Fruit fly (Drosophila melanogaster) whole organism, prepupa: Measurements from ENCODE around the gene dy.

Source experiments
- CG10669 ChIP-seq: fragments of 200-800 bp; sonication (Bioruptor generic); optimal IDR thresholded peaks from 3 replicates; lab custom pipeline; 2018; ENCODE audit warnings: missing biosample characterization, mild to moderate bottlenecking, missing genetic modification characterization, moderate library complexity
- CG11762 ChIP-seq: fragments of 200-800 bp; sonication (Bioruptor generic); optimal IDR thresholded peaks from 3 replicates; lab custom pipeline; 2016; ENCODE audit warnings: missing biosample characterization, missing genetic modification characterization; ENCODE audit not compliant: insufficient read depth
- CG15336 ChIP-seq: fragments of 200-800 bp; sonication (Bioruptor generic); IDR thresholded peaks from 2 replicates; pipeline ENCODE4 v1.3.6; 2022; ENCODE audit warnings: missing biosample characterization, missing genetic modification characterization
- CG1621 ChIP-seq: fragments of 200-800 bp; sonication (Bioruptor generic); optimal IDR thresholded peaks from 3 replicates; lab custom pipeline; 2018; ENCODE audit warnings: missing biosample characterization, mild to moderate bottlenecking, missing genetic modification characterization
- CG16779 ChIP-seq: fragments of 200-800 bp; sonication (Bioruptor generic); optimal IDR thresholded peaks from 3 replicates; lab custom pipeline; 2017; ENCODE audit warnings: missing biosample characterization, mild to moderate bottlenecking, missing genetic modification characterization
- CG3032 ChIP-seq: fragments of 200-800 bp; optimal IDR thresholded peaks from 2 replicates; lab custom pipeline; 2019; ENCODE audit warnings: missing biosample characterization, mild to moderate bottlenecking, missing genetic modification characterization, moderate library complexity
- CG3919 ChIP-seq: fragments of 200-800 bp; sonication (Bioruptor generic); optimal IDR thresholded peaks from 3 replicates; lab custom pipeline; 2016; ENCODE audit warnings: missing biosample characterization, missing genetic modification characterization
- CG4318 ChIP-seq: fragments of 200-800 bp; sonication (Bioruptor generic); optimal IDR thresholded peaks from 3 replicates; lab custom pipeline; 2017; ENCODE audit warnings: missing biosample characterization, mild to moderate bottlenecking, missing genetic modification characterization
- CG6163 ChIP-seq: fragments of 200-800 bp; sonication (Bioruptor generic); IDR thresholded peaks from 3 replicates; pipeline ENCODE4 v1.3.6; 2022; ENCODE audit warnings: missing biosample characterization, missing genetic modification characterization
- CG6792 ChIP-seq: fragments of 200-800 bp; sonication (Bioruptor generic); optimal IDR thresholded peaks from 3 replicates; lab custom pipeline; 2016; ENCODE audit warnings: missing biosample characterization, missing genetic modification characterization
- CG6808 ChIP-seq: fragments of 200-800 bp; sonication (Bioruptor generic); optimal IDR thresholded peaks from 3 replicates; lab custom pipeline; 2017; ENCODE audit warnings: missing biosample characterization, missing genetic modification characterization, mild to moderate bottlenecking, moderate library complexity, missing genetic modification reagents
- CG6854 ChIP-seq: fragments of 200-800 bp; sonication (Bioruptor generic); optimal IDR thresholded peaks from 2 replicates; lab custom pipeline; 2017; ENCODE audit warnings: missing biosample characterization, mild to moderate bottlenecking, missing genetic modification characterization
- CG8119 ChIP-seq: fragments of 200-800 bp; sonication (Bioruptor generic); IDR thresholded peaks from 3 replicates; pipeline ENCODE4 v1.3.6; 2022; ENCODE audit warnings: missing biosample characterization, missing genetic modification characterization
- CG8319 ChIP-seq: fragments of 200-800 bp; sonication (Bioruptor generic); optimal IDR thresholded peaks from 3 replicates; lab custom pipeline; 2016; ENCODE audit warnings: missing biosample characterization, missing genetic modification characterization
- CG8632 ChIP-seq: fragments of 200-800 bp; sonication (Bioruptor generic); optimal IDR thresholded peaks from 3 replicates; lab custom pipeline; 2016; ENCODE audit warnings: missing biosample characterization, missing genetic modification characterization
- Eip75B ChIP-seq: fragments of 200-800 bp; sonication (Bioruptor generic); optimal IDR thresholded peaks from 3 replicates; lab custom pipeline; 2016; ENCODE audit warnings: missing biosample characterization, missing genetic modification characterization
- Eip78C ChIP-seq: fragments of 200-800 bp; sonication (Bioruptor generic); peaks from one replicate; lab custom pipeline; 2016; ENCODE audit warnings: missing biosample characterization, missing genetic modification characterization
- Eip93F ChIP-seq: fragments of 200-800 bp; sonication (Bioruptor generic); optimal IDR thresholded peaks from 2 replicates; lab custom pipeline; 2016; ENCODE audit warnings: missing biosample characterization, mild to moderate bottlenecking, missing genetic modification characterization
- Ets21C ChIP-seq: fragments of 200-800 bp; sonication (Bioruptor generic); optimal IDR thresholded peaks from 3 replicates; lab custom pipeline; 2016; ENCODE audit warnings: missing biosample characterization, missing genetic modification characterization
- Ets96B ChIP-seq: fragments of 200-800 bp; optimal IDR thresholded peaks from 2 replicates; lab custom pipeline; 2019; ENCODE audit warnings: missing biosample characterization, mild to moderate bottlenecking, missing genetic modification characterization, moderate library complexity
- Gug ChIP-seq: fragments of 200-800 bp; sonication (Bioruptor generic); IDR thresholded peaks from 2 replicates; pipeline ENCODE4 v1.3.6; 2022; ENCODE audit warnings: missing biosample characterization, missing genetic modification characterization
- Hr4 ChIP-seq: fragments of 200-800 bp; sonication (Bioruptor generic); optimal IDR thresholded peaks from 3 replicates; lab custom pipeline; 2016; ENCODE audit warnings: missing biosample characterization, missing genetic modification characterization
- Met ChIP-seq: fragments of 200-800 bp; sonication (Bioruptor generic); optimal IDR thresholded peaks from 3 replicates; lab custom pipeline; 2016; ENCODE audit warnings: missing biosample characterization, missing genetic modification characterization
- OdsH ChIP-seq: fragments of 200-800 bp; sonication (Bioruptor generic); optimal IDR thresholded peaks from 3 replicates; lab custom pipeline; 2016; ENCODE audit warnings: missing biosample characterization, missing genetic modification characterization
- Smox ChIP-seq: fragments of 200-800 bp; sonication (Bioruptor generic); optimal IDR thresholded peaks from 3 replicates; lab custom pipeline; 2016; ENCODE audit warnings: missing biosample characterization, missing genetic modification characterization
- Sox102F ChIP-seq: fragments of 200-800 bp; sonication (Bioruptor generic); optimal IDR thresholded peaks from 2 replicates; lab custom pipeline; 2016; ENCODE audit warnings: missing biosample characterization, mild to moderate bottlenecking, missing genetic modification characterization
- Sox14 ChIP-seq: fragments of 200-800 bp; sonication (Bioruptor generic); optimal IDR thresholded peaks from 3 replicates; lab custom pipeline; 2016; ENCODE audit warnings: missing biosample characterization, missing genetic modification characterization
- Sox15 ChIP-seq: fragments of 200-800 bp; sonication (Bioruptor generic); optimal IDR thresholded peaks from 3 replicates; lab custom pipeline; 2016; ENCODE audit warnings: missing biosample characterization, missing genetic modification characterization
- achi ChIP-seq: fragments of 200-800 bp; sonication (Bioruptor generic); optimal IDR thresholded peaks from 3 replicates; lab custom pipeline; 2016; ENCODE audit warnings: missing biosample characterization, missing genetic modification characterization
- cyc ChIP-seq: fragments of 200-800 bp; sonication (Bioruptor generic); optimal IDR thresholded peaks from 3 replicates; lab custom pipeline; 2016; ENCODE audit warnings: missing biosample characterization, missing genetic modification characterization
- dsx ChIP-seq: fragments of 200-800 bp; optimal IDR thresholded peaks from 3 replicates; lab custom pipeline; 2019; ENCODE audit warnings: missing biosample characterization, mild to moderate bottlenecking, missing genetic modification characterization, moderate library complexity; ENCODE audit not compliant: poor library complexity, severe bottlenecking
- eg ChIP-seq: fragments of 200-800 bp; sonication (Bioruptor generic); IDR thresholded peaks from 3 replicates; pipeline ENCODE4 v1.3.6; 2022; ENCODE audit warnings: missing biosample characterization, missing genetic modification characterization
- esn ChIP-seq: fragments of 200-800 bp; sonication (Bioruptor generic); optimal IDR thresholded peaks from 2 replicates; lab custom pipeline; 2016; ENCODE audit warnings: missing biosample characterization, mild to moderate bottlenecking, missing genetic modification characterization, moderate library complexity
- fd85E ChIP-seq: fragments of 200-800 bp; sonication (Bioruptor generic); optimal IDR thresholded peaks from 3 replicates; lab custom pipeline; 2016; ENCODE audit warnings: missing biosample characterization, missing genetic modification characterization
- fkh ChIP-seq: fragments of 200-800 bp; sonication (Bioruptor generic); optimal IDR thresholded peaks from 3 replicates; lab custom pipeline; 2017; ENCODE audit warnings: missing biosample characterization, mild to moderate bottlenecking, missing genetic modification characterization, moderate library complexity
- lz ChIP-seq: fragments of 200-800 bp; sonication (Bioruptor generic); optimal IDR thresholded peaks from 3 replicates; lab custom pipeline; 2016; ENCODE audit warnings: missing biosample characterization, missing genetic modification characterization
- net ChIP-seq: fragments of 200-800 bp; sonication (Bioruptor generic); optimal IDR thresholded peaks from 3 replicates; lab custom pipeline; 2016; ENCODE audit warnings: missing biosample characterization, missing genetic modification characterization
- pdm3 ChIP-seq: fragments of 200-800 bp; sonication (Bioruptor generic); optimal IDR thresholded peaks from 3 replicates; lab custom pipeline; 2016; ENCODE audit warnings: missing biosample characterization, missing genetic modification characterization
- ss ChIP-seq, 2 experiments: fragments of 200-800 bp; sonication (Bioruptor generic); optimal IDR thresholded peaks; 2 replicates in 1 of 2; 3 replicates in 1 of 2; lab custom pipeline; 2017 to 2018; ENCODE audit warnings: mild to moderate bottlenecking in 2 of 2, missing biosample characterization in 2 of 2, missing genetic modification characterization in 2 of 2, moderate library complexity in 1 of 2
- svp ChIP-seq: fragments of 200-800 bp; sonication (Bioruptor generic); peaks from one replicate; lab custom pipeline; 2016; ENCODE audit warnings: missing biosample characterization, missing genetic modification characterization
- topi ChIP-seq: fragments of 200-800 bp; sonication (Bioruptor generic); optimal IDR thresholded peaks from 3 replicates; lab custom pipeline; 2016; ENCODE audit warnings: missing biosample characterization, missing genetic modification characterization
- vri ChIP-seq: fragments of 200-800 bp; sonication (Bioruptor generic); optimal IDR thresholded peaks from 3 replicates; lab custom pipeline; 2016; ENCODE audit warnings: missing biosample characterization, mild to moderate bottlenecking, missing genetic modification characterization

Gene dy

DNA sequence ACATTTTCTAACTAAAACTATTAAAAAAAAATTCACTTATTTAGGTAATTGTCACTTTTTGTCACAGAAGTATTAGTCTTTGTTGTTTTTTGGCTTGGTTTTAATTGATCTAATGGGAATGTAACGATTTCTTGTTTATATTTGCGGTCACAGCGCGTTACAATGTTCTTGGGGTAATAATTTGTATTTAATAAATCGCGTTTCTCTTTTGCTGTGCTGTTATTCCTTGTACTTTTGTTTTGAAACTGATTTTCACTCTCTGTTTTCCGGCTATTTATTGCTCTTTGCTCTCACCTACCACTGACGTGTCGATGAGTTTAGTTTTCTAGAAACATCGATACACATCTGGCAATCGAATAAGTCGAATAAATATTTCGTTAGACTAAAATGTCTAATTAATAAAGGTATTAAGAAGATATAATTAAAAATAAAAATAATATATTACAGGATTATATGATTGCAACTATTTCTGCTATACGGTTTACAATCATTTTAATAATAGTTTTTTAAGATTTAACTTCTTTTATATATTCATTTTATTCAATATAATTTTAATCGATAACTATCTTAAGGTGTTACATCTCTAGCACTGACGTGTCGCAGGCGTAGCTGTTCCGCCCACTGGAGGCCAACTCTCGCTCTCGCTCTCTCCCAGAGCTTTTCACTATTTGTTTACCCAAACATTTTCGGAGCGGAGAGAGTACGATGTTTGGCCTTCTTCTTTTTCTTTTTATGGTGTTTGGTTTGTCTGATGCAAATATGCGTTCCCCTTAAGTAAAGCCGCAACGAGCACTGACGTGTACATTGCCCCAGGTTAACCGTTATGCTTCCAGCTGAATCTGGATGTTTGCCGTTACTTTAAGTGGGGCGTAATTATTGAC lies 28.5 kb upstream of the dy start, which contains the start of gene Hsc70-3 (continued):
- TF ChIP-seq net (GFP tag; lab: Kevin White, UChicago), result no peak
- TF ChIP-seq CG10669 (GFP tag; lab: Kevin White, UChicago), result no peak
- TF ChIP-seq CG11762, result no peak
- peak; percentile 18; the same call in 1 of the 2 replicates for TF ChIP-seq CG15336 (GFP tag; lab: Robert Waterston, UW)
- TF ChIP-seq Sox102F (GFP tag; lab: Kevin White, UChicago), result peak; percentile 42
- no peak for TF ChIP-seq CG6792 (GFP tag; lab: Kevin White, UChicago)
- TF ChIP-seq CG8632, result no peak
- peak; percentile 10 for TF ChIP-seq topi (GFP tag; lab: Kevin White, UChicago)
- no peak for TF ChIP-seq Gug (GFP tag; lab: Robert Waterston, UW)
- no peak for TF ChIP-seq Sox14 (GFP tag; lab: Kevin White, UChicago)
- TF ChIP-seq Eip93F (GFP tag; lab: Kevin White, UChicago), result no peak
- TF ChIP-seq CG6854 (GFP tag; lab: Kevin White, UChicago), result peak; percentile 63
- TF ChIP-seq cyc (GFP tag; lab: Kevin White, UChicago), result no peak
- TF ChIP-seq svp (GFP tag; lab: Kevin White, UChicago), result peak; percentile 55
- TF ChIP-seq Smox (GFP tag; lab: Kevin White, UChicago), result no peak
- peak; percentile 11 for TF ChIP-seq achi (GFP tag; lab: Kevin White, UChicago)
- TF ChIP-seq fd85E, result no peak
- TF ChIP-seq Hr4 (GFP tag; lab: Kevin White, UChicago), result no peak
- TF ChIP-seq pdm3 (GFP tag; lab: Kevin White, UChicago), result no peak

DNA sequence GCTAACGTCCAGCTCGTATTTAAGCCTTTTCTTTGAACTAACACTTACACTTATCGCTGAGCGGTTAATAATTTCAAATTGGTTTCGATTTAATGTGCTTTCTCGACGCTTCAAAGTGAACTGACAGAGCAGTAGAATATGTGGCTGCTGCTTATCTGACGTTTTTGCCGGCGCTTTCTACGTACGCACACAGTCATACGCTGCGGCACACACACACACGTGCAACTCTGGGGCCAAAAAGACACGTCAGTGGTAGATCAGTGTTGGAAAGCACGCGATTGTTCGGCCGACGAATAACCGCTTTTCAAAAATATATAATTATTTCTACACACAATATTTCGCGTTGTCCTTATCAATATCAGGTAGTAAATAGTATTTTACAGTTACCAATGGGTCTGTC lies 27.6 kb upstream of the dy start:
- no peak for TF ChIP-seq Ets96B (tag; lab: Kevin White, UChicago)
- peak; percentile 37 for TF ChIP-seq Met (GFP tag; lab: Kevin White, UChicago)
- TF ChIP-seq CG6808 (GFP tag; lab: Kevin White, UChicago), result peak; percentile 37
- TF ChIP-seq CG8119, result no peak; the same call in 2 of the 3 replicates
- peak; percentile 20 for TF ChIP-seq net (GFP tag; lab: Kevin White, UChicago)
- no peak for TF ChIP-seq pdm3 (GFP tag; lab: Kevin White, UChicago)
- TF ChIP-seq CG1621, result peak; percentile 37
- no peak for TF ChIP-seq Ets21C (GFP tag; lab: Kevin White, UChicago)
- TF ChIP-seq topi (GFP tag; lab: Kevin White, UChicago), result peak; percentile 7
- peak; percentile 4 for TF ChIP-seq OdsH
- TF ChIP-seq CG8319 (GFP tag; lab: Kevin White, UChicago), result no peak
- no peak for TF ChIP-seq cyc (GFP tag; lab: Kevin White, UChicago)
- TF ChIP-seq ss (GFP tag; optimal IDR thresholded peaks at IDR 0.05; lab: Kevin White, UChicago), result peak in 1 of 2 experiments; percentile 35
- TF ChIP-seq Eip75B, result no peak
- peak; percentile 29 for TF ChIP-seq esn
- TF ChIP-seq fkh (GFP tag; lab: Kevin White, UChicago), result no peak
- TF ChIP-seq Eip78C (GFP tag; lab: Kevin White, UChicago), result peak; percentile 41
- TF ChIP-seq Sox14 (GFP tag; lab: Kevin White, UChicago), result no peak
- peak; percentile 38; the same call in 1 of the 3 replicates for TF ChIP-seq CG6163
- peak; percentile 46 for TF ChIP-seq Eip93F (GFP tag; lab: Kevin White, UChicago)
- no peak for TF ChIP-seq CG3032 (tag; lab: Kevin White, UChicago)
- peak; percentile 12 for TF ChIP-seq CG3919 (GFP tag; lab: Kevin White, UChicago)
- TF ChIP-seq lz (GFP tag; lab: Kevin White, UChicago), result no peak
- no peak for TF ChIP-seq CG16779
- TF ChIP-seq CG4318 (GFP tag; lab: Kevin White, UChicago), result no peak
- no peak for TF ChIP-seq Smox (GFP tag; lab: Kevin White, UChicago)
- peak; percentile 46 for TF ChIP-seq vri (GFP tag; lab: Kevin White, UChicago)
- 0 out of 3 replicates have a peak, but pooled peaks have one; percentile 41 for TF ChIP-seq eg (GFP tag; lab: Robert Waterston, UW)
- TF ChIP-seq Sox15 (GFP tag; lab: Kevin White, UChicago), result no peak
- TF ChIP-seq CG15336 (GFP tag; lab: Robert Waterston, UW), result 0 out of 2 replicates have a peak, but pooled peaks have one; percentile 12
- peak; percentile 88 for TF ChIP-seq achi (GFP tag; lab: Kevin White, UChicago)
- no peak for TF ChIP-seq Hr4 (GFP tag; lab: Kevin White, UChicago)
- TF ChIP-seq svp (GFP tag; lab: Kevin White, UChicago), result peak; percentile 87
- peak; percentile 19 for TF ChIP-seq CG6854 (GFP tag; lab: Kevin White, UChicago)
- no peak for TF ChIP-seq Sox102F (GFP tag; lab: Kevin White, UChicago)
- peak; percentile 7 for TF ChIP-seq dsx
